Fruit fly (Drosophila melanogaster): ENCODE data around the gene CG42674.

DNA sequence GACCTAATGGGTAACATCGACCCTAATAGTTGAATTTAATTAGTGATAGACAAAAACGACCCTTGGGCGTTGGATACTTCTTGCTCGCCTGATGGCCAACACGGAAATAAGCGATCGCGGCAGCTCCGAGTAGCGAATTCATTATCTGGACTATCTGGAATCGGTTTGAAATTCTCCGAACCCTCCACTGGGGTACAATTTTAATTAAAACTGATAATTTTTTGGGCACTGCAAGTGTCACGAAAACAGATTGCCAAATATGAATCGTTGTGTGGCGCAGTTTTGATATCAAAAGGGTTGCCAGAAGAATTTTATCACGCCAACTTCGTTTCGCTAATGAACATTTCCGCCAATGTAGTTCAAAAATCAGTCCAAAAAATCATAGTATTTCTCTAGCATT lies 11.8 kb upstream of the CG42674 start:
- TF ChIP-seq CG6276 (GFP tag; optimal IDR thresholded peaks at IDR 0.05): no peak
- TF ChIP-seq esn (GFP tag; optimal IDR thresholded peaks at IDR 0.05): no peak

All from whole organism, prepupa.